Worm (Caenorhabditis elegans): ENCODE measurements around the gene F17C8.7.

- no peak for TF ChIP-seq F37B4.10 (GFP tag; IDR thresholded peaks at IDR 0.05)
- TF ChIP-seq nfya-2 (GFP tag; IDR thresholded peaks at IDR 0.05) = no peak
- TF ChIP-seq snpc-3.4 (tag; optimal IDR thresholded peaks at IDR 0.05) = no peak
- no peak for TF ChIP-seq lir-1 (GFP tag; conservative IDR thresholded peaks at IDR 0.05)
- TF ChIP-seq F49E8.2 (tag; optimal IDR thresholded peaks at IDR 0.05; ENCODE audit: insufficient read depth) = no peak
Measured at ce11 chrIII:4748109-4748508, 12.6 kb downstream of the F17C8.7 start, which contains the start of gene col-89.
